Worm (Caenorhabditis elegans): ENCODE results near the gene K04C2.7.

K04C2.7 gene

ce11 chrIII:6887574-6887973, 6.7 kb downstream of the K04C2.7 start (continued):
- TF ChIP-seq lin-1 (GFP tag; IDR thresholded peaks at IDR 0.05) (peak; percentile 62), mdl-1 (tag; optimal IDR thresholded peaks at IDR 0.05) (peak; percentile 19 to 36), nhr-11 (tag; optimal IDR thresholded peaks at IDR 0.05) (peak; percentile 1), dmd-9 (GFP tag; IDR thresholded peaks at IDR 0.05) (peak; percentile 63; the same call in 1 of the 2 replicates), lir-3 (tag; optimal IDR thresholded peaks at IDR 0.05) (peak; percentile 49), ctbp-1 (GFP tag; IDR thresholded peaks at IDR 0.05) (peak; percentile 85), mes-2 (tag; optimal IDR thresholded peaks at IDR 0.05; ENCODE audit: poor library complexity, severe bottlenecking) (peak; percentile 84), vab-7 (GFP tag; IDR thresholded peaks at IDR 0.05) (peak; percentile 94), ztf-7 (tag; optimal IDR thresholded peaks at IDR 0.05) (peak; percentile 51), nhr-28 (tag; optimal IDR thresholded peaks at IDR 0.05) (peak; percentile 16), daf-12 (tag; optimal IDR thresholded peaks at IDR 0.05) (no peak), F10B5.3 (tag; optimal IDR thresholded peaks at IDR 0.05) (peak; percentile 48), mep-1 (tag; optimal IDR thresholded peaks at IDR 0.05) (peak; percentile 74), R02D3.7 (tag; optimal IDR thresholded peaks at IDR 0.05) (peak; percentile 8), daf-16 (GFP tag; optimal IDR thresholded peaks at IDR 0.05) (peak in 1 of 2 experiments; percentile 72), daf-16 (tag; optimal IDR thresholded peaks at IDR 0.05) (peak; percentile 36), pha-4 (GFP tag; IDR thresholded peaks at IDR 0.05) (peak; percentile 89; the same call in 1 of the 2 replicates), pha-4 (tag; optimal IDR thresholded peaks at IDR 0.05) (no peak), T26A8.4 (GFP tag; IDR thresholded peaks at IDR 0.05) (peak; percentile 82), ceh-82 (tag; optimal IDR thresholded peaks at IDR 0.05) (no peak), Y75B8A.6 (GFP tag; IDR thresholded peaks at IDR 0.05) (no peak), lin-39 (tag; optimal IDR thresholded peaks at IDR 0.05) (no peak), zag-1 (tag; optimal IDR thresholded peaks at IDR 0.05) (no peak), tra-1 (GFP tag; IDR thresholded peaks at IDR 0.05) (peak; percentile 92), T20F7.1 (GFP tag; optimal IDR thresholded peaks at IDR 0.05) (peak; percentile 51), nhr-76 (tag; optimal IDR thresholded peaks at IDR 0.05) (no peak), gei-8 (GFP tag; optimal IDR thresholded peaks at IDR 0.05) (peak; percentile 38), nhr-111 (GFP tag; optimal IDR thresholded peaks at IDR 0.05) (peak; percentile 80), ztf-11 (tag; optimal IDR thresholded peaks at IDR 0.05) (no peak), mxl-2 (GFP tag; conservative IDR thresholded peaks at IDR 0.05) (peak; percentile 75; the same call in 1 of the 2 replicates), lim-7 (GFP tag; IDR thresholded peaks at IDR 0.05) (peak; percentile 96), spr-1 (tag; optimal IDR thresholded peaks at IDR 0.05) (peak; percentile 33), madf-9 (GFP tag; conservative IDR thresholded peaks at IDR 0.05) (peak; percentile 87), attf-4 (tag; optimal IDR thresholded peaks at IDR 0.05) (no peak), madf-5 (GFP tag; IDR thresholded peaks at IDR 0.05) (0 out of 4 replicates have a peak, but pooled peaks have one; percentile 43 to 69), lsy-2 (tag; optimal IDR thresholded peaks at IDR 0.05) (peak in 1 of 2 experiments; percentile 75), daf-19 (GFP tag; conservative IDR thresholded peaks at IDR 0.05) (peak; percentile 80), unc-62 (GFP tag; optimal IDR thresholded peaks at IDR 0.05 in 1 of 2) (peak in 1 of 2 experiments; percentile 83), unc-62 (tag; optimal IDR thresholded peaks at IDR 0.05) (no peak), egl-43 (GFP tag; IDR thresholded peaks at IDR 0.05) (no peak; the same call in 1 of the 2 replicates), dmd-6 (GFP tag; IDR thresholded peaks at IDR 0.05) (peak; percentile 65), zip-2 (tag; optimal IDR thresholded peaks at IDR 0.05) (no peak), lin-13 (GFP tag; optimal IDR thresholded peaks at IDR 0.05) (peak; percentile 73), cey-2 (tag; optimal IDR thresholded peaks at IDR 0.05; ENCODE audit: borderline replicate concordance, insufficient read depth) (no peak), F26F4.8 (GFP tag; conservative IDR thresholded peaks at IDR 0.05) (peak; percentile 88), hmg-1.1 (GFP tag; IDR thresholded peaks at IDR 0.05) (peak; percentile 86), nhr-42 (GFP tag; IDR thresholded peaks at IDR 0.05) (peak; percentile 52), pqm-1 (tag; optimal IDR thresholded peaks at IDR 0.05) (no peak), lin-38 (GFP tag; IDR thresholded peaks at IDR 0.05) (peak; percentile 87), ceh-62 (tag; optimal IDR thresholded peaks at IDR 0.05) (no peak), nhr-77 (tag; optimal IDR thresholded peaks at IDR 0.05) (no peak), zip-11 (GFP tag; IDR thresholded peaks at IDR 0.05) (0 out of 2 replicates have a peak, but pooled peaks have one; percentile 42)
